Worm (Caenorhabditis elegans) whole organism, L4 larva: ENCODE results near the gene spcs-3.
A peak's percentile ranks its signal among the peaks of the same experiment; 100 is the strongest.

Experiments used
- F44E2.7 ChIP-seq: fragments of 200-800 bp; sonication (Bioruptor generic); IDR thresholded peaks from 2 replicates; pipeline ENCODE4 v2.1.2; 2022; ENCODE audit warnings: missing genetic modification characterization, missing compliant biosample characterization
- F49E8.2 ChIP-seq: sonication (generic microtip); optimal IDR thresholded peaks from 2 replicates; lab custom pipeline; 2016; ENCODE audit warnings: missing compliant biosample characterization, mild to moderate bottlenecking, missing genetic modification characterization, borderline replicate concordance
- aly-2 ChIP-seq: sonication (generic microtip); optimal IDR thresholded peaks from 2 replicates; lab custom pipeline; 2018; ENCODE audit warnings: missing biosample characterization, missing genetic modification characterization
- ceh-20 ChIP-seq: fragments of 200-800 bp; sonication (Bioruptor generic); IDR thresholded peaks from 2 replicates; pipeline ENCODE4 v1.3.6; 2022; ENCODE audit warnings: missing genetic modification reagents, missing genetic modification characterization, missing compliant biosample characterization
- ceh-62 ChIP-seq: sonication (generic microtip); optimal IDR thresholded peaks from 2 replicates; lab custom pipeline; 2017; ENCODE audit warnings: missing biosample characterization, missing genetic modification characterization
- ces-1 ChIP-seq: fragments of 150-350 bp; sonication (generic microtip); optimal IDR thresholded peaks from 4 replicates; lab custom pipeline; 2014; ENCODE audit warnings: missing biosample characterization, missing genetic modification reagents, missing genetic modification characterization
- daf-12 ChIP-seq: fragments of 150-350 bp; optimal IDR thresholded peaks from 2 replicates; lab custom pipeline; 2014; ENCODE audit warnings: missing biosample characterization, missing genetic modification reagents, missing genetic modification characterization
- daf-16 ChIP-seq, 3 experiments: sonication (generic microtip); optimal IDR thresholded peaks; 2 replicates each; lab custom pipeline; 2016 to 2017; ENCODE audit warnings: missing genetic modification characterization in 3 of 3, missing genetic modification reagents in 3 of 3, mild to moderate bottlenecking in 2 of 3, missing compliant biosample characterization in 2 of 3, missing biosample characterization in 1 of 3, moderate library complexity in 1 of 3
- dmd-6 ChIP-seq: fragments of 200-800 bp; sonication (Bioruptor generic); IDR thresholded peaks from 2 replicates; pipeline ENCODE4 v1.3.6; 2022; ENCODE audit warnings: missing genetic modification reagents, missing genetic modification characterization, missing compliant biosample characterization
- dmd-9 ChIP-seq: fragments of 200-800 bp; sonication (Bioruptor generic); IDR thresholded peaks from 2 replicates; pipeline ENCODE4 v1.3.6; 2022; ENCODE audit warnings: missing genetic modification reagents, missing genetic modification characterization, missing compliant biosample characterization
- dpl-1 ChIP-seq: fragments of 150-350 bp; optimal IDR thresholded peaks from 2 replicates; lab custom pipeline; 2014; ENCODE audit warnings: missing biosample characterization, missing genetic modification reagents, missing genetic modification characterization
- dve-1 ChIP-seq: sonication (generic microtip); optimal IDR thresholded peaks from 2 replicates; lab custom pipeline; 2017; ENCODE audit warnings: antibody characterized with exemption, mild to moderate bottlenecking, missing genetic modification characterization, missing compliant biosample characterization; ENCODE audit not compliant: insufficient read depth
- gei-8 ChIP-seq: fragments of 200-800 bp; sonication (Bioruptor generic); optimal IDR thresholded peaks from 2 replicates; lab custom pipeline; 2018; ENCODE audit warnings: mild to moderate bottlenecking, missing genetic modification characterization, missing compliant biosample characterization
- hif-1 ChIP-seq, 2 experiments: sonication (generic microtip); optimal IDR thresholded peaks; 2 replicates each; lab custom pipeline; 2016 to 2017; ENCODE audit warnings: missing compliant biosample characterization in 2 of 2, missing genetic modification characterization in 2 of 2, missing genetic modification reagents in 2 of 2, missing genotype in 2 of 2, mild to moderate bottlenecking in 1 of 2
- lim-7 ChIP-seq: fragments of 200-800 bp; sonication (Bioruptor generic); IDR thresholded peaks from 2 replicates; pipeline ENCODE4 v1.3.6; 2022; ENCODE audit warnings: missing genetic modification characterization, missing compliant biosample characterization
- lin-13 ChIP-seq: fragments of 150-350 bp; optimal IDR thresholded peaks from 2 replicates; lab custom pipeline; 2014; ENCODE audit warnings: missing biosample characterization, missing genetic modification reagents, missing genetic modification characterization
- lin-15B ChIP-seq: fragments of 150-350 bp; sonication (generic microtip); optimal IDR thresholded peaks from 3 replicates; lab custom pipeline; 2014; ENCODE audit warnings: missing biosample characterization, missing genetic modification characterization
- lin-38 ChIP-seq: fragments of 200-800 bp; sonication (Bioruptor generic); IDR thresholded peaks from 2 replicates; pipeline ENCODE4 v1.3.6; 2022; ENCODE audit warnings: missing genetic modification reagents, missing genetic modification characterization, missing compliant biosample characterization
- lir-3 ChIP-seq: sonication (generic microtip); optimal IDR thresholded peaks from 2 replicates; lab custom pipeline; 2016; ENCODE audit warnings: mild to moderate bottlenecking, missing genetic modification characterization, missing compliant biosample characterization
- mdt-29 ChIP-seq: fragments of 200-800 bp; sonication (Bioruptor generic); IDR thresholded peaks from 2 replicates; pipeline ENCODE4 v1.3.6; 2022; ENCODE audit warnings: missing genetic modification reagents, missing genetic modification characterization, missing compliant biosample characterization
- nhr-111 ChIP-seq: fragments of 200-800 bp; sonication (Bioruptor generic); optimal IDR thresholded peaks from 2 replicates; lab custom pipeline; 2018; ENCODE audit warnings: mild to moderate bottlenecking, missing genetic modification characterization, missing compliant biosample characterization
- nhr-237 ChIP-seq: sonication (generic microtip); optimal IDR thresholded peaks from 2 replicates; lab custom pipeline; 2017; ENCODE audit warnings: missing biosample characterization, missing genetic modification characterization
- nhr-42 ChIP-seq: fragments of 200-800 bp; sonication (Bioruptor generic); IDR thresholded peaks from 2 replicates; pipeline ENCODE4 v1.3.6; 2022; ENCODE audit warnings: missing genetic modification characterization, missing compliant biosample characterization
- nhr-48 ChIP-seq: sonication (generic microtip); optimal IDR thresholded peaks from 2 replicates; lab custom pipeline; 2016; ENCODE audit warnings: mild to moderate bottlenecking, missing genetic modification characterization, missing compliant biosample characterization
- nhr-6 ChIP-seq: fragments of 150-350 bp; optimal IDR thresholded peaks from 2 replicates; lab custom pipeline; 2014; ENCODE audit warnings: missing biosample characterization, missing genetic modification characterization
- nhr-77 ChIP-seq: fragments of 150-350 bp; optimal IDR thresholded peaks from 2 replicates; lab custom pipeline; 2014; ENCODE audit warnings: missing biosample characterization, missing genetic modification characterization
- pha-4 ChIP-seq, 2 experiments: fragments of 150-350 bp in 1 of 2; fragments of 200-800 bp in 1 of 2; sonication (Bioruptor generic) in 1 of 2; IDR thresholded peaks in 1 of 2; optimal IDR thresholded peaks in 1 of 2; 2 replicates each; pipeline versions ENCODE4 v1.3.6 to Lab custom; 2014 to 2022; ENCODE audit warnings: missing genetic modification characterization in 2 of 2, missing genetic modification reagents in 2 of 2, missing biosample characterization in 1 of 2, missing compliant biosample characterization in 1 of 2
- php-3 ChIP-seq: fragments of 200-800 bp; sonication (Bioruptor generic); IDR thresholded peaks from 2 replicates; pipeline ENCODE4 v1.3.6; 2022; ENCODE audit warnings: missing genetic modification reagents, missing genetic modification characterization, missing compliant biosample characterization
- set-16 ChIP-seq: fragments of 200-800 bp; sonication (Bioruptor generic); IDR thresholded peaks from 2 replicates; pipeline ENCODE4 v1.3.6; 2022; ENCODE audit warnings: missing genetic modification reagents, missing genetic modification characterization, missing compliant biosample characterization
- snpc-4 ChIP-seq: fragments of 150-350 bp; optimal IDR thresholded peaks from 2 replicates; lab custom pipeline; 2014; ENCODE audit warnings: missing biosample characterization, missing genetic modification characterization
- spr-1 ChIP-seq: sonication (generic microtip); optimal IDR thresholded peaks from 2 replicates; lab custom pipeline; 2016; ENCODE audit warnings: mild to moderate bottlenecking, missing genetic modification characterization, missing compliant biosample characterization
- tra-1 ChIP-seq: fragments of 200-800 bp; sonication (Bioruptor generic); IDR thresholded peaks from 2 replicates; pipeline ENCODE4 v1.3.6; 2022; ENCODE audit warnings: missing genetic modification reagents, missing genetic modification characterization, missing compliant biosample characterization
- unc-130 ChIP-seq: sonication (generic microtip); optimal IDR thresholded peaks from 2 replicates; lab custom pipeline; 2016; ENCODE audit warnings: missing genetic modification reagents, missing genetic modification characterization, missing compliant biosample characterization
- unc-62 ChIP-seq, 3 experiments: fragments of 150-350 bp in 1 of 3; sonication (generic microtip); optimal IDR thresholded peaks in 2 of 3; peaks in 1 of 3; 1 replicate in 1 of 3; 2 replicates in 2 of 3; lab custom pipeline; 2014 to 2017; ENCODE audit warnings: missing biosample characterization in 3 of 3, missing genetic modification characterization in 3 of 3, missing genetic modification reagents in 3 of 3, missing genotype in 1 of 3
- zfp-2 ChIP-seq: sonication (generic microtip); optimal IDR thresholded peaks from 2 replicates; lab custom pipeline; 2016; ENCODE audit warnings: mild to moderate bottlenecking, missing genetic modification characterization, missing compliant biosample characterization
- zfp-3 ChIP-seq: fragments of 200-800 bp; sonication (Bioruptor generic); conservative IDR thresholded peaks from 2 replicates; pipeline ENCODE4 v1.3.6; 2022; ENCODE audit warnings: missing genetic modification reagents, missing genetic modification characterization, missing compliant biosample characterization
- zip-2 ChIP-seq: fragments of 150-350 bp; optimal IDR thresholded peaks from 2 replicates; lab custom pipeline; 2014; ENCODE audit warnings: missing biosample characterization, missing genetic modification characterization

Gene spcs-3

ce11 chrIII:8051838-8052237 is 7.0 kb downstream of the spcs-3 start:
- TF ChIP-seq F44E2.7 (GFP tag; lab: Robert Waterston, UW) (no peak), hif-1 (tag; optimal IDR thresholded peaks at IDR 0.05; lab: Kevin White, UChicago) (no peak), unc-62 (GFP tag; optimal IDR thresholded peaks at IDR 0.05 in 1 of 2; lab: Kevin White, UChicago) (no peak), unc-62 (tag; optimal IDR thresholded peaks at IDR 0.05; lab: Kevin White, UChicago) (no peak), zip-2 (tag; lab: Kevin White, UChicago) (no peak), unc-130 (no peak), tra-1 (GFP tag; lab: Robert Waterston, UW) (no peak), dpl-1 (GFP tag; lab: Kevin White, UChicago) (no peak), nhr-48 (tag; lab: Kevin White, UChicago) (no peak), dmd-6 (GFP tag; lab: Robert Waterston, UW) (no peak), zfp-3 (no peak), gei-8 (GFP tag; lab: Kevin White, UChicago) (no peak), lin-13 (GFP tag; lab: Kevin White, UChicago) (no peak), nhr-42 (no peak), daf-16 (GFP tag; optimal IDR thresholded peaks at IDR 0.05; lab: Kevin White, UChicago) (no peak), daf-16 (tag; optimal IDR thresholded peaks at IDR 0.05; lab: Kevin White, UChicago) (no peak), zfp-2 (no peak), nhr-111 (GFP tag; lab: Kevin White, UChicago) (no peak), daf-12 (tag; lab: Kevin White, UChicago) (no peak), nhr-237 (tag; lab: Kevin White, UChicago) (no peak), F49E8.2 (tag; lab: Kevin White, UChicago) (no peak)

ce11 chrIII:8061114-8061513 is 16.3 kb downstream of the spcs-3 start:
- TF ChIP-seq F44E2.7 (GFP tag; lab: Robert Waterston, UW) (no peak), nhr-237 (tag; lab: Kevin White, UChicago) (no peak), nhr-6 (tag; lab: Kevin White, UChicago) (no peak), nhr-111 (GFP tag; lab: Kevin White, UChicago) (no peak), unc-62 (GFP tag; optimal IDR thresholded peaks at IDR 0.05 in 1 of 2; lab: Kevin White, UChicago) (peak in 1 of 2 experiments; percentile 96), unc-62 (tag; optimal IDR thresholded peaks at IDR 0.05; lab: Kevin White, UChicago) (no peak), aly-2 (tag; lab: Kevin White, UChicago) (no peak)
- TF ChIP-seq, all 104 proteins: peak for 1

- TF ChIP-seq dve-1 (tag; lab: Kevin White, UChicago) (no peak), unc-62 (GFP tag; optimal IDR thresholded peaks at IDR 0.05 in 1 of 2; lab: Kevin White, UChicago) (peak in 1 of 2 experiments; percentile 95), unc-62 (tag; optimal IDR thresholded peaks at IDR 0.05; lab: Kevin White, UChicago) (no peak)
- TF ChIP-seq, all 104 proteins: peak for 1
Observed at ce11 chrIII:8063659-8064058, 18.8 kb downstream of the spcs-3 start.

ce11 chrIII:8065101-8065500 is 20.3 kb downstream of the spcs-3 start:
- TF ChIP-seq hif-1 (tag; optimal IDR thresholded peaks at IDR 0.05; lab: Kevin White, UChicago) = no peak
- no peak for TF ChIP-seq ces-1 (GFP tag; lab: Kevin White, UChicago)
- no peak for TF ChIP-seq lir-3 (tag; lab: Kevin White, UChicago)
- no peak for TF ChIP-seq nhr-111 (GFP tag; lab: Kevin White, UChicago)
- TF ChIP-seq mdt-29 (GFP tag; lab: Robert Waterston, UW) = no peak
- TF ChIP-seq ceh-62 (tag; lab: Kevin White, UChicago) = no peak
- TF ChIP-seq php-3 (GFP tag; lab: Robert Waterston, UW) = no peak
- no peak for TF ChIP-seq set-16 (GFP tag; lab: Robert Waterston, UW)
- no peak for TF ChIP-seq nhr-77 (tag; lab: Kevin White, UChicago)
- no peak for TF ChIP-seq lin-38
- TF ChIP-seq spr-1 = no peak
- no peak for TF ChIP-seq snpc-4 (tag; lab: Kevin White, UChicago)
- TF ChIP-seq ceh-20 (GFP tag; lab: Robert Waterston, UW) = no peak
- TF ChIP-seq dmd-9 (GFP tag; lab: Robert Waterston, UW) = no peak
- TF ChIP-seq lim-7 (GFP tag; lab: Robert Waterston, UW) = no peak
- no peak for TF ChIP-seq pha-4 (GFP tag; IDR thresholded peaks at IDR 0.05; lab: Robert Waterston, UW)
- no peak for TF ChIP-seq pha-4 (tag; optimal IDR thresholded peaks at IDR 0.05; lab: Kevin White, UChicago)
- no peak for TF ChIP-seq lin-13 (GFP tag; lab: Kevin White, UChicago)
- TF ChIP-seq lin-15B = no peak
